Fruit fly (Drosophila melanogaster): ENCODE measurements around the gene CG15641.
A peak's percentile ranks its signal among the peaks of the same experiment; 100 is the strongest.

CG15641 gene

DNA sequence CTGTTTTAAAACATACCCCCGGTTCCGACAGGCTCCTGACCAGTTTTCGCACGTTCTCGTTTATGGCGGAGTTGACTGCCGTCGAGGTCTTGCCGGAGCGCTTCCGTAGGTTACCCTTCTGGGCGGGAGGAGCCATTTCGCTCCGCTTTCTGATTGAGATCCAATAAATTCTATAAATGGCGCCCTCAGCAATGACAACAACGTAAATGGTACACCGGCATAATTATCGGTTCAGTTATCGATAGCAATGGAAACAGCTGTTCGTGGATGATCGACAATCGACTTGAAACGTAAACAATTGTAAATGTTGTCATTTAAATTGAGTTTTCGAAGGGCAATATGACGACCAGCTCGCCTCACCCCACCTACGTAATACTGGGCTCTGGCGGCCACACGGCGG lies 4.2 kb downstream of the CG15641 start, which contains the start of the genes Grip128 and Alg14:
Gene Grip128, minus strand, starts transcription at position 216 of the 400 bp plus-strand sequence.
Gene Alg14, plus strand, starts transcription at position 261 of the 400 bp plus-strand sequence.
- no peak for TF ChIP-seq Abd-B (GFP tag; optimal IDR thresholded peaks at IDR 0.05)
- TF ChIP-seq Dif (GFP tag; optimal IDR thresholded peaks at IDR 0.05; ENCODE audit: partially characterized antibody), result no peak
- TF ChIP-seq dmrt93B (GFP tag; optimal IDR thresholded peaks at IDR 0.05), result no peak
- no peak for TF ChIP-seq fru (GFP tag; optimal IDR thresholded peaks at IDR 0.05)
- TF ChIP-seq Myc (optimal IDR thresholded peaks at IDR 0.05), result no peak
- TF ChIP-seq Sp1 (GFP tag; optimal IDR thresholded peaks at IDR 0.05), result no peak
- TF ChIP-seq Dfd (GFP tag; optimal IDR thresholded peaks at IDR 0.05), result no peak
- TF ChIP-seq lola (GFP tag; optimal IDR thresholded peaks at IDR 0.05), result no peak
- TF ChIP-seq tai (GFP tag; optimal IDR thresholded peaks at IDR 0.05), result no peak
- no peak for TF ChIP-seq GATAd (GFP tag; optimal IDR thresholded peaks at IDR 0.05)

DNA sequence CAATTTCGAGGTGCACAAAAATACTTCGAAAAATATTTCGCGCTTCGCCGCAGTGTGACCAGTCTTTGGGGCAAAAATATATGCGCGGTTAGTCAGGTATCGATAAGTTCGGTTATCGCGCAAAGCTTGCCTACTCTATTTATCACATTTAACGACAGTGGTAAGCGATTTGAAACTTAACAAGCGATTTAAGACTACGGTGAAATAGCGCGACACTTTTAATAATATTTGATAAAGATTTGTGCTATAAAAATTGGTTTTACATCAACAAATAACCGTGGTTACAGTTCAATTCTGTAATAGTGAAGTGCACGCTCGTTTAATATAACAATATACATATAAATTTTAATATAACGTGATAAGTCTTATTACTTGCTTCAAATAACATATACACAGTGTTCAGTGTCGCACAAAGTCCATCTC lies 7.7 kb downstream of the CG15641 start, which contains the start of gene mh:
Gene mh, minus strand, starts transcription at position 34 of the 423 bp plus-strand sequence.
- no peak for TF ChIP-seq fru (GFP tag; optimal IDR thresholded peaks at IDR 0.05)

DNA sequence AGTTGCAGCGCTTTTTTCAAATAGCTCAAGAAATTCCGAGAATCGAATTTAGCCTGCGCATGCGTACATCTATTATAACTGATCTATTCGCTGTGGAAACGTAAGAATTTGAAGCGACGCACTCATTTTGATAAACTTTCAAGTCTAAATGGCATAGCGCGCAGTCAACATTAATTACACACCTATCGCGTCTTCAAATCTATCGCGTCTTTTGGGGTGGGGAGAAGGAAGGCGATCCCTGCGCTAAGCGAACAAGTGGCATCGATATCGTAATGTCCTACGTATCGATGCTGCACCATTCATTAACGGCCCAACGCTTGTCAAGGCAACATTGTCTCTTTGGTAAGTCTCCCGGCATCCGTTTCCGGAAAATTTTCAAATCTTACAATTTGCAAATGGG lies 8.1 kb downstream of the CG15641 start, which contains the start of gene CG6324:
Gene CG6324, plus strand, starts transcription at position 301 of the 400 bp plus-strand sequence.
- TF ChIP-seq CG32264 (GFP tag; optimal IDR thresholded peaks at IDR 0.05), result no peak
- no peak for TF ChIP-seq Myc (optimal IDR thresholded peaks at IDR 0.05)
- no peak for TF ChIP-seq Sp1 (GFP tag; optimal IDR thresholded peaks at IDR 0.05)
- no peak for TF ChIP-seq Hr78 (GFP tag; optimal IDR thresholded peaks at IDR 0.05)
- no peak for TF ChIP-seq Abd-B (GFP tag; optimal IDR thresholded peaks at IDR 0.05)
- no peak for TF ChIP-seq CrebA (GFP tag; optimal IDR thresholded peaks at IDR 0.05; ENCODE audit: borderline replicate concordance)
- TF ChIP-seq psq (GFP tag; optimal IDR thresholded peaks at IDR 0.05), result no peak

DNA sequence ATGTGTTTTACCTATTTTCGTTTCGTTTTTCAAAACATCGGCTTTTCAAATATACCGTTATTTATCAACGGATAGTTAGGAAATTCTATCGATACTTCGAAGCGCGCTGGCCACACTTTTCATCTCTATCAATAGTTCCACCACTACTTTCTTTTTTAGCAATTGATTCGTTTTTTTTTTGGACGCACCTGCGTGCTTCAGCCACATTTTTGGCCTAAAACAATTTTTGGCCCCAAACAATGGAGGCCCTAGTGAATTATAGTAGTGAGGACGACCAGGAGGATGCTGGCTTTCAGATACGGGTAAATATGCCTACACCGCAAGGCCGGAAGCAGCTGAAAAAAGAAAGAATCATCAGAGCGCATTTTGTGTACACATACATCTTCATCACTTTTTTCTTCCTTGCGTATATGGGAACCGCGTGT lies 14.6 kb downstream of the CG15641 start, which contains the start of gene CG6340:
Gene CG6340, plus strand, starts transcription at position 139 of the 425 bp plus-strand sequence.
- no peak for TF ChIP-seq GATAd (GFP tag; optimal IDR thresholded peaks at IDR 0.05)
- TF ChIP-seq Hnf4 (GFP tag; optimal IDR thresholded peaks at IDR 0.05), result no peak
- no peak for TF ChIP-seq CrebA (GFP tag; optimal IDR thresholded peaks at IDR 0.05; ENCODE audit: borderline replicate concordance)
- no peak for TF ChIP-seq rgr (GFP tag; optimal IDR thresholded peaks at IDR 0.05)
- peak; percentile 27 for TF ChIP-seq Myc (optimal IDR thresholded peaks at IDR 0.05)
- no peak for TF ChIP-seq lola (GFP tag; optimal IDR thresholded peaks at IDR 0.05)
- no peak for TF ChIP-seq Dif (GFP tag; optimal IDR thresholded peaks at IDR 0.05; ENCODE audit: partially characterized antibody)
- no peak for TF ChIP-seq fru (GFP tag; optimal IDR thresholded peaks at IDR 0.05)
- no peak for TF ChIP-seq HLH106 (tag; optimal IDR thresholded peaks at IDR 0.05)
- peak; percentile 12 for TF ChIP-seq Sp1 (GFP tag; optimal IDR thresholded peaks at IDR 0.05)
- peak; percentile 6 for TF ChIP-seq h (GFP tag; optimal IDR thresholded peaks at IDR 0.05)
- TF ChIP-seq CG9705 (GFP tag; optimal IDR thresholded peaks at IDR 0.05), result no peak
- TF ChIP-seq Abd-B (GFP tag; optimal IDR thresholded peaks at IDR 0.05), result no peak
- no peak for TF ChIP-seq foxo (GFP tag; optimal IDR thresholded peaks at IDR 0.05)
- TF ChIP-seq woc (GFP tag; optimal IDR thresholded peaks at IDR 0.05), result no peak

DNA sequence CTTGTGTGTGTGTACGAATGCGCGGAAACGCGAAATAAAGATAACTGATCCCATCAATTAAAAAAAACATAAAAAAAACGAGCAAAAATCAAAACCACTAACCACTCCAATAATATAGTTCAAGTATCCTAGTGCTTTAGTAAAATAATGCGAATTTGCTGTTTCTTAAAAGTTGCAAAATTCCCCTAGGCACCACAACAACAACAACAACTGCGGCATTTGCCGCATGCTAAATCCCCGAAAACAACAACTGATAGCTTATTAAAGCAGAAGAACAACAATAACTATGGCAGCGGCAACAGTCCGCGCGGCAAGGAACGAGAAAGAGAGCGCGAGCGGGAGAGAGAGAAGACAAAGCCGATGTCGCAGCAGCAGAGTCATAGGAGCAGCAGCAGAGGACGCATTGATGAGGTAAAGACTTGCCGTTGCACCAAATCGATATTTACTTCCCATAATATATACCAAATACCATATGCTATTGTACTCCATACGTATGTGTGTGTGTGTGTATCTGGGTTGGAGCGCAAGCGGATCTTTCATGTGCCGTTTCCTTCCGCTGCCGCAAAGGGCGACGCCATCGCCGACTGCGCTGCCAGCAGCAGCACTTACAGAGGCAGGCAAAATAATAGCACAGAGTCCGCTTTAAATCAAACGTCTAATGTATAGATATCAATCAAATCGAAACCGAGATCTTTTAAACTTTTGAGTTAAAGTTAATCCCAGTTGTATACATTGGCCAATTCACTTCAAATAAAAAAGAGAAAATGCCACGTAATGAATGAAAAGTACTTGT lies 15.5 kb downstream of the CG15641 start:
- TF ChIP-seq Rel (GFP tag; optimal IDR thresholded peaks at IDR 0.05), result no peak
- TF ChIP-seq Rel (tag; optimal IDR thresholded peaks at IDR 0.05), result peak; percentile 53
- TF ChIP-seq CrebA (GFP tag; optimal IDR thresholded peaks at IDR 0.05; ENCODE audit: borderline replicate concordance), result no peak
- TF ChIP-seq Dif (GFP tag; optimal IDR thresholded peaks at IDR 0.05; ENCODE audit: partially characterized antibody), result peak; percentile 20

DNA sequence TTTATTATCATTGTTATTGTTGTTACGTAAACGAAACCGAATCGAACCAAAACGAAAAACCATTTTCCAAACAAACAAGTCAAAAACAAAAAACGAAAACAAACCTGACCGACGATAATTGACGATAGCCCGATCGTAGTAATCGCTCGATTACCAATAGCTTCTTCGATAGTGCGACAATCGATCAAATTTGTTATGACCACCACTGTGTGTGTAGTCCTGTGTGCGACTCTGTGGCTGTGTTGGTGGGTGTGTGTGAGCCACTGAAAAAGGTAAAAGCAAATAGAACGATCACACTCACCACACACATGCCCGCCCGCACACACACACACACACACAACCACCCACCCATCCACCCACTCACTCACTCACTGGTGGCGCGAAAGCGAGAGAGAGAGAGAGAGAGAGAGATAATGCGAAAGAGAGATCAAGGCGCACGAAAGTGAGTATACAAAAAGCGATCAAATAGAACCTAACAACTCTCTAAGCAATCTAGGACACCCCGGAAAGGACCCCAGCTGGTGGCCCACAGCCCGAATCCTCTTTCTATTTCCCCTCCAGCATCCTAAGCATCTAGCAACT lies 16.9 kb downstream of the CG15641 start:
- TF ChIP-seq dl (GFP tag; optimal IDR thresholded peaks at IDR 0.05; ENCODE audit: insufficient read depth in 1 of 2, partially characterized antibody in 2 of 2) (no peak), Dfd (GFP tag; optimal IDR thresholded peaks at IDR 0.05) (no peak)

DNA sequence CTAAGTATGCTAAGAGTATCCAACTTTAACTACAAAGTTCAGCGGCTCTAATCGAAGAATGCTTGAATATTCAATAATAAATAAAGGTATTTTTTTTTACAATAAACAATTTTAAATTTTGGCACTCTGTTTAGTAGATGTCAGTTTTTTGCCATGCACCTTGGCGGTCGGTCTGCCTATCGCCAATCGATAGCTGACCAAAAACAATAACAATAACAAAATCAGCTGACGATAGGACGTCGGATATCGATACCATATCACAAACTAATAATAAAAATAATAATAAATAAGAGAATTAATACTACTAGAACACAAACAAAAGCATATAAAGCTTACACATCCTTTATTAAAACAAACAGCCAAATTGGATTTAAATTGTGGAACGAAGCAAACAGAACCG lies 19.0 kb downstream of the CG15641 start, which contains the start of gene Gmap:
Gene Gmap, plus strand, starts transcription at position 241 of the 400 bp plus-strand sequence.
- no peak for TF ChIP-seq usp (GFP tag; optimal IDR thresholded peaks at IDR 0.05)
- no peak for TF ChIP-seq foxo (GFP tag; optimal IDR thresholded peaks at IDR 0.05)
- peak; percentile 47 for TF ChIP-seq Dif (GFP tag; optimal IDR thresholded peaks at IDR 0.05; ENCODE audit: partially characterized antibody)
- no peak for TF ChIP-seq Mio (GFP tag; optimal IDR thresholded peaks at IDR 0.05)
- TF ChIP-seq fru (GFP tag; optimal IDR thresholded peaks at IDR 0.05), result no peak
- peak; percentile 24 for TF ChIP-seq sage (GFP tag; optimal IDR thresholded peaks at IDR 0.05)
- TF ChIP-seq brk (GFP tag; optimal IDR thresholded peaks at IDR 0.05), result no peak
- TF ChIP-seq OdsH (GFP tag; optimal IDR thresholded peaks at IDR 0.05), result no peak
- TF ChIP-seq Jra (GFP tag; optimal IDR thresholded peaks at IDR 0.05), result no peak
- TF ChIP-seq Hnf4 (GFP tag; optimal IDR thresholded peaks at IDR 0.05), result no peak
- no peak for TF ChIP-seq jim (GFP tag; optimal IDR thresholded peaks at IDR 0.05)
